Worm (Caenorhabditis elegans) whole organism, L3 larva: ENCODE data around the gene col-175.

Experiments used
- R02D3.7 ChIP-seq: fragments of 150-350 bp; optimal IDR thresholded peaks from 2 replicates; lab custom pipeline; 2014; ENCODE audit warnings: missing biosample characterization, missing genetic modification characterization
- ceh-16 ChIP-seq: sonication (generic microtip); optimal IDR thresholded peaks from 2 replicates; lab custom pipeline; 2017; ENCODE audit warnings: missing biosample characterization, missing genetic modification characterization
- ceh-28 ChIP-seq: fragments of 150-350 bp; optimal IDR thresholded peaks from 2 replicates; lab custom pipeline; 2014; ENCODE audit warnings: missing biosample characterization, missing genetic modification reagents, missing genetic modification characterization
- ceh-82 ChIP-seq: fragments of 150-350 bp; optimal IDR thresholded peaks from 2 replicates; lab custom pipeline; 2014; ENCODE audit warnings: missing biosample characterization, missing genetic modification characterization
- daf-12 ChIP-seq: fragments of 150-350 bp; optimal IDR thresholded peaks from 2 replicates; lab custom pipeline; 2014; ENCODE audit warnings: missing biosample characterization, missing genetic modification reagents, missing genetic modification characterization
- egl-27 ChIP-seq: sonication (generic microtip); optimal IDR thresholded peaks from 4 replicates; lab custom pipeline; 2017; ENCODE audit warnings: missing biosample characterization, missing genetic modification reagents, missing genetic modification characterization
- egl-5 ChIP-seq: fragments of 150-350 bp; optimal IDR thresholded peaks from 2 replicates; lab custom pipeline; 2017; ENCODE audit warnings: missing biosample characterization, missing genetic modification reagents, missing genetic modification characterization, inconsistent platforms
- elt-2 ChIP-seq: sonication (generic microtip); optimal IDR thresholded peaks from 2 replicates; lab custom pipeline; 2016; ENCODE audit warnings: missing genetic modification reagents, mild to moderate bottlenecking, missing genetic modification characterization, missing compliant biosample characterization
- elt-3 ChIP-seq, 3 experiments: fragments of 150-350 bp in 1 of 3; sonication (generic microtip) in 2 of 3; optimal IDR thresholded peaks; 2 replicates in 2 of 3; 4 replicates in 1 of 3; lab custom pipeline; 2014 to 2017; ENCODE audit warnings: missing biosample characterization in 3 of 3, missing genetic modification characterization in 3 of 3
- eor-1 ChIP-seq, 2 experiments: fragments of 150-350 bp; optimal IDR thresholded peaks; 2 replicates each; lab custom pipeline; 2014 to 2018; ENCODE audit warnings: missing biosample characterization in 2 of 2, missing genetic modification characterization in 2 of 2
- fkh-2 ChIP-seq: fragments of 150-350 bp; optimal IDR thresholded peaks from 2 replicates; lab custom pipeline; 2014; ENCODE audit warnings: missing biosample characterization, missing genetic modification reagents, missing genetic modification characterization
- hmg-11 ChIP-seq: sonication (generic microtip); optimal IDR thresholded peaks from 2 replicates; lab custom pipeline; 2016; ENCODE audit warnings: missing genetic modification characterization, missing compliant biosample characterization
- jun-1 ChIP-seq: fragments of 150-350 bp; optimal IDR thresholded peaks from 2 replicates; lab custom pipeline; 2014; ENCODE audit warnings: missing biosample characterization, missing genetic modification reagents, missing genetic modification characterization
- lin-15B ChIP-seq: fragments of 150-350 bp; optimal IDR thresholded peaks from 2 replicates; lab custom pipeline; 2014; ENCODE audit warnings: missing biosample characterization, missing genetic modification characterization
- lsy-12 ChIP-seq: sonication (generic microtip); optimal IDR thresholded peaks from 2 replicates; lab custom pipeline; 2016; ENCODE audit warnings: mild to moderate bottlenecking, missing genetic modification characterization, missing compliant biosample characterization
- mdl-1 ChIP-seq: fragments of 150-350 bp; optimal IDR thresholded peaks from 2 replicates; lab custom pipeline; 2014; ENCODE audit warnings: missing biosample characterization, missing genetic modification characterization
- mml-1 ChIP-seq: fragments of 150-350 bp; sonication (generic microtip); optimal IDR thresholded peaks from 3 replicates; lab custom pipeline; 2014; ENCODE audit warnings: missing biosample characterization, missing genetic modification characterization
- nfya-1 ChIP-seq: sonication (generic microtip); optimal IDR thresholded peaks from 2 replicates; lab custom pipeline; 2017; ENCODE audit warnings: missing genetic modification characterization, mild to moderate bottlenecking, missing compliant biosample characterization, antibody characterized with exemption, moderate library complexity; ENCODE audit not compliant: insufficient read depth
- nhr-12 ChIP-seq: fragments of 150-350 bp; optimal IDR thresholded peaks from 2 replicates; lab custom pipeline; 2014; ENCODE audit warnings: missing biosample characterization, missing genetic modification characterization
- nhr-23 ChIP-seq: fragments of 150-350 bp; optimal IDR thresholded peaks from 2 replicates; lab custom pipeline; 2014; ENCODE audit warnings: missing biosample characterization, missing genetic modification reagents, missing genetic modification characterization
- nhr-237 ChIP-seq: fragments of 150-350 bp; optimal IDR thresholded peaks from 2 replicates; lab custom pipeline; 2014; ENCODE audit warnings: missing biosample characterization, missing genetic modification characterization
- nhr-25 ChIP-seq: sonication (generic microtip); optimal IDR thresholded peaks from 2 replicates; lab custom pipeline; 2017; ENCODE audit warnings: missing biosample characterization, missing genetic modification characterization
- nhr-28 ChIP-seq: fragments of 150-350 bp; optimal IDR thresholded peaks from 2 replicates; lab custom pipeline; 2014; ENCODE audit warnings: missing biosample characterization, missing genetic modification characterization
- nhr-43 ChIP-seq: sonication (generic microtip); optimal IDR thresholded peaks from 2 replicates; lab custom pipeline; 2016; ENCODE audit warnings: mild to moderate bottlenecking, missing genetic modification characterization, missing compliant biosample characterization; ENCODE audit not compliant: poor library complexity, severe bottlenecking
- nhr-67 ChIP-seq: fragments of 150-350 bp; optimal IDR thresholded peaks from 2 replicates; lab custom pipeline; 2014; ENCODE audit warnings: missing biosample characterization, missing genetic modification characterization
- nhr-77 ChIP-seq: fragments of 150-350 bp; optimal IDR thresholded peaks from 2 replicates; lab custom pipeline; 2014; ENCODE audit warnings: missing biosample characterization, missing genetic modification characterization
- pha-4 ChIP-seq: fragments of 150-350 bp; optimal IDR thresholded peaks from 2 replicates; lab custom pipeline; 2014; ENCODE audit warnings: missing biosample characterization, missing genetic modification reagents, missing genetic modification characterization
- pqm-1 ChIP-seq: fragments of 150-350 bp; optimal IDR thresholded peaks from 2 replicates; lab custom pipeline; 2017; ENCODE audit warnings: missing biosample characterization, missing genetic modification characterization, inconsistent platforms
- sea-2 ChIP-seq: fragments of 150-350 bp; sonication (generic microtip); optimal IDR thresholded peaks from 4 replicates; lab custom pipeline; 2014; ENCODE audit warnings: missing biosample characterization, missing genetic modification reagents, missing genetic modification characterization
- skn-1 ChIP-seq: fragments of 150-350 bp; optimal IDR thresholded peaks from 2 replicates; lab custom pipeline; 2014; ENCODE audit warnings: missing biosample characterization, missing genetic modification characterization
- tbx-2 ChIP-seq: sonication (generic microtip); optimal IDR thresholded peaks from 2 replicates; lab custom pipeline; 2016; ENCODE audit warnings: mild to moderate bottlenecking, missing genetic modification characterization, missing compliant biosample characterization
- unc-62 ChIP-seq: fragments of 150-350 bp; sonication (generic microtip); optimal IDR thresholded peaks from 4 replicates; lab custom pipeline; 2014; ENCODE audit warnings: missing biosample characterization, missing genetic modification reagents, missing genetic modification characterization

col-175 gene

DNA sequence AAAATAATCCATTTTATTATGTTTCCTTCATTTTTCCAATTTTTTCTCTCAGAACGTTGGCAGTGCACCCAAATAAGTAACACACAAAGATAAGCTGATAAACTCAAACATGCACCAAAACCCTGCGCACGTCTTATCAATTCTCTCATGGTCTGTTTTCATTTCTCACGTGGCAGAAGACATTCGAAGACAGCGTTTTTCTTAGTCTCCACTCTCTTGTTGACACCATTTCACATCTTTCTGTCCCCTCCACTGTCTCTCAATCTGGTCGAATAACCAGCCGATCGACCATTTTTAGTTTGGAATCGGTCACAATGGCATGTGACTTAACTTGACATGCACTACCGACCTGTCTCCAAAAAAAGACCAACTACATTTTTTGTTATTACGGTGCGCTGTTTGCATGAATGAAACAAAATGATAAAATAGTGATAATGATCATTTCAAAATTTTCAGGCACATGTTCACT lies 20.5 kb downstream of the col-175 start, which contains the start of gene C35B8.3:
C35B8.3 (plus strand) TSS at position 51 of the 469 bp plus-strand sequence.
- TF ChIP-seq nhr-43 (tag; lab: Kevin White, UChicago): peak; percentile 69
- TF ChIP-seq daf-12: no peak
- no peak for TF ChIP-seq mml-1 (tag; lab: Kevin White, UChicago)
- TF ChIP-seq nfya-1: no peak
- TF ChIP-seq nhr-25 (tag; lab: Kevin White, UChicago): peak; percentile 52
- no peak for TF ChIP-seq nhr-77 (tag; lab: Kevin White, UChicago)
- peak; percentile 46 for TF ChIP-seq mdl-1 (tag; lab: Kevin White, UChicago)
- TF ChIP-seq lsy-12 (tag; lab: Kevin White, UChicago): peak; percentile 7
- no peak for TF ChIP-seq egl-5 (tag; lab: Kevin White, UChicago)
- peak; percentile 31 for TF ChIP-seq pha-4 (tag; lab: Kevin White, UChicago)
- TF ChIP-seq pqm-1 (tag; lab: Kevin White, UChicago): peak; percentile 54
- TF ChIP-seq nhr-28: no peak
- TF ChIP-seq nhr-23 (tag; lab: Kevin White, UChicago): peak; percentile 80
- TF ChIP-seq elt-2 (tag; lab: Kevin White, UChicago): peak; percentile 86
- no peak for TF ChIP-seq nhr-237 (tag; lab: Kevin White, UChicago)
- no peak for TF ChIP-seq skn-1 (tag; lab: Kevin White, UChicago)
- peak; percentile 76 for TF ChIP-seq jun-1
- TF ChIP-seq ceh-82 (tag; lab: Kevin White, UChicago): no peak
- TF ChIP-seq ceh-28 (tag; lab: Kevin White, UChicago): peak; percentile 18
- no peak for TF ChIP-seq ceh-16

DNA sequence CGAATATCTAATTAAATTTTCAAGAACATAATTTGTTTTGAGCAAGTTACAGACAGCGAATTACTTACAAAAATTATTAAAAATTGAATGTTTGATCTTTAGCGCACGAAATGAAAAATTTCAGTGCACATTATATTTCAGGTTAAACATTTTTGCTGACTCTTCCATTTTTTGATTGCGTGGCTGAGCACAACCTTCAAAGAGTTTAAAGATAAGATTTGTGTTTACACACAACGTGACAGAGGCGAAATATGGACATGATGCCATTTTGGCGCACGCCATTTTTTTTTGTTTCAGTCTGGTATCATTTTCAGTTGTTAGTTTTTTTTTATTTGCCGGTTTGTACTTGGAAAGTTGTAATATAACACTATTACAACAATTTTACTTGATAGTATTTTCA lies 21.7 kb downstream of the col-175 start:
- TF ChIP-seq elt-2 (tag; lab: Kevin White, UChicago) (peak; percentile 79), pqm-1 (tag; lab: Kevin White, UChicago) (peak; percentile 61), tbx-2 (tag; lab: Kevin White, UChicago) (no peak), pha-4 (tag; lab: Kevin White, UChicago) (peak; percentile 23), lin-15B (no peak)

DNA sequence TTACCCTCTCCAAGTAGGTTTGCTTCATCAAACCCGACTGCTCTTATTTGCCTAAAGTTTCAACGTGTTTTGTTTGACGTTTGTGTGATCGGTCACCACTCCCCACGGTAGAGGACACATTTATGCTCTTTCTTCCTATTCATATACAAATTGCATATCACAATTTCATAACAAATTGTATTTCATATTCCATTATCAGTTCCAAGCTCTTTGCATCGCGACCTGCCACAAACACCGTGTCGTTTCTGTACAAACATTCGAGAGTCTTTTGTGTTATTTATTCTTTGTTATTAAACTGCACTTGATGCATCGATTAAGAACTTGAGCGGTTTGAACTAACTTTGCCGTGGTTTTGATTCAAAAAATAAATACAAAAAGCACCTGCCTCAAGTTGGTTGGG lies 24.3 kb downstream of the col-175 start:
- peak; percentile 59 for TF ChIP-seq pqm-1 (tag; lab: Kevin White, UChicago)
- peak; percentile 47 for TF ChIP-seq pha-4 (tag; lab: Kevin White, UChicago)
- TF ChIP-seq nhr-77 (tag; lab: Kevin White, UChicago): no peak
- no peak for TF ChIP-seq lin-15B
- TF ChIP-seq elt-2 (tag; lab: Kevin White, UChicago): peak; percentile 71

DNA sequence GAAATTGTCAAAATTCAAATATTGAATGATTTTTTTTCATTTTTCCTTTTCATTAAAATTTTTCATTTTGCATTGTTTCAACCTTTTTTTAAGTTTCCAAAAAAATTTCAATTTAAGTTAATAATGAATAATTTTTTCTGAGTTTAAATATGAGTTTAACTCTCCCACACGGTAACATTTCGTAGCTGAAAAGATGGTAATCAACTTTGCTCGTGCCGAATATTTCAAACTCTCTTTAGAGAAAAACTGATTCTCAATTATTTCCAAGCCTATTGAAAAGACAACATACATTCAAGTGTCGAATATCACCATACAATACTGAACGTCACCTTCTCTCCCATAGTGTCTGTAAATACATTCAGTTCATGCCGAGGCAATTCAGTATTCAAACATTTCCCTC lies 25.5 kb downstream of the col-175 start:
- no peak for TF ChIP-seq pha-4 (tag; lab: Kevin White, UChicago)
- no peak for TF ChIP-seq egl-27 (tag; lab: Kevin White, UChicago)
- TF ChIP-seq unc-62 (GFP tag; lab: Kevin White, UChicago): no peak
- TF ChIP-seq R02D3.7 (tag; lab: Kevin White, UChicago): no peak
- TF ChIP-seq ceh-82 (tag; lab: Kevin White, UChicago): no peak
- TF ChIP-seq jun-1: no peak
- TF ChIP-seq nhr-23 (tag; lab: Kevin White, UChicago): no peak
- no peak for TF ChIP-seq daf-12
- no peak for TF ChIP-seq nhr-67 (tag; lab: Kevin White, UChicago)
- TF ChIP-seq fkh-2 (tag; lab: Kevin White, UChicago): no peak
- TF ChIP-seq nhr-237 (tag; lab: Kevin White, UChicago): no peak
- no peak for TF ChIP-seq ceh-28 (tag; lab: Kevin White, UChicago)
- no peak for TF ChIP-seq hmg-11 (tag; lab: Kevin White, UChicago)
- no peak for TF ChIP-seq sea-2 (GFP tag; lab: Kevin White, UChicago)
- TF ChIP-seq elt-3 (tag; optimal IDR thresholded peaks at IDR 0.05; lab: Kevin White, UChicago): no peak
- TF ChIP-seq nhr-28: no peak
- no peak for TF ChIP-seq eor-1 (tag; optimal IDR thresholded peaks at IDR 0.05; lab: Kevin White, UChicago)
- TF ChIP-seq nhr-25 (tag; lab: Kevin White, UChicago): no peak

ce11 chrX:9208492-9208891 lies 25.9 kb downstream of the col-175 start:
- TF ChIP-seq elt-2 (tag; lab: Kevin White, UChicago) (peak; percentile 48), ceh-28 (tag; lab: Kevin White, UChicago) (no peak), daf-12 (no peak), nhr-12 (tag; lab: Kevin White, UChicago) (no peak), pha-4 (tag; lab: Kevin White, UChicago) (peak; percentile 28)
- TF ChIP-seq, all 47 proteins: peak for 2
